Fruit fly (Drosophila melanogaster) whole organism, embryonic: Measurements from ENCODE around the gene CG15330.
A peak's percentile ranks its signal among the peaks of the same experiment; 100 is the strongest.

Experiments
- Aef1 ChIP-seq: fragments of 200-800 bp; sonication (Bioruptor generic); IDR thresholded peaks from 3 replicates; pipeline ENCODE4 v1.3.6; 2022; ENCODE audit warnings: missing biosample characterization, missing genetic modification characterization
- Awh ChIP-seq: fragments of 200-800 bp; sonication (Bioruptor generic); IDR thresholded peaks from 2 replicates; pipeline ENCODE4, ENCODE4 v1.3.6; 2022; ENCODE audit warnings: missing biosample characterization, missing genetic modification characterization
- Bdp1 ChIP-seq: fragments of 200-800 bp; sonication (Bioruptor generic); optimal IDR thresholded peaks from 3 replicates; lab custom pipeline; 2016; ENCODE audit warnings: missing biosample characterization, missing genetic modification characterization
- CG10366 ChIP-seq: fragments of 200-800 bp; sonication (Bioruptor generic); IDR thresholded peaks from 2 replicates; pipeline ENCODE4 v1.3.6; 2022; ENCODE audit warnings: missing biosample characterization, missing genetic modification characterization
- CG11504 ChIP-seq: fragments of 200-800 bp; sonication (Bioruptor generic); optimal IDR thresholded peaks from 3 replicates; lab custom pipeline; 2019; ENCODE audit warnings: missing biosample characterization, mild to moderate bottlenecking, missing genetic modification characterization, moderate library complexity
- CG11696 ChIP-seq: fragments of 200-800 bp; sonication (Bioruptor generic); IDR thresholded peaks from 2 replicates; pipeline ENCODE4 v1.3.6; 2022; ENCODE audit warnings: missing biosample characterization, missing genetic modification characterization
- CG12236 ChIP-seq: fragments of 200-800 bp; sonication (Bioruptor generic); optimal IDR thresholded peaks from 2 replicates; lab custom pipeline; 2016; ENCODE audit warnings: missing biosample characterization, missing genetic modification characterization
- CG12299 ChIP-seq: fragments of 200-800 bp; sonication (Bioruptor generic); optimal IDR thresholded peaks from 2 replicates; lab custom pipeline; 2018; ENCODE audit warnings: missing biosample characterization, mild to moderate bottlenecking, missing genetic modification characterization
- CG15479 ChIP-seq: fragments of 200-800 bp; sonication (Bioruptor generic); optimal IDR thresholded peaks from 3 replicates; lab custom pipeline; 2019; ENCODE audit warnings: missing biosample characterization, mild to moderate bottlenecking, missing genetic modification characterization, moderate library complexity
- CG15696 ChIP-seq: fragments of 200-800 bp; sonication (Bioruptor generic); optimal IDR thresholded peaks from 2 replicates; lab custom pipeline; 2019; ENCODE audit warnings: missing biosample characterization, mild to moderate bottlenecking, missing genetic modification characterization, moderate library complexity
- CG16779 ChIP-seq: fragments of 200-800 bp; sonication (Bioruptor generic); IDR thresholded peaks from 2 replicates; pipeline ENCODE4 v1.3.6; 2022; ENCODE audit warnings: missing biosample characterization, missing genetic modification characterization
- CG1832 ChIP-seq: fragments of 200-800 bp; sonication (Bioruptor generic); optimal IDR thresholded peaks from 2 replicates; lab custom pipeline; 2017; ENCODE audit warnings: missing biosample characterization, mild to moderate bottlenecking, missing genetic modification characterization, inconsistent platforms
- CG2116 ChIP-seq: fragments of 200-800 bp; sonication (Bioruptor generic); optimal IDR thresholded peaks from 3 replicates; lab custom pipeline; 2018; ENCODE audit warnings: missing biosample characterization, mild to moderate bottlenecking, missing genetic modification characterization
- CG2120 ChIP-seq: fragments of 200-800 bp; sonication (Bioruptor generic); optimal IDR thresholded peaks from 3 replicates; lab custom pipeline; 2016; ENCODE audit warnings: missing biosample characterization, missing genetic modification characterization
- CG2202 ChIP-seq: fragments of 200-800 bp; sonication (Bioruptor generic); optimal IDR thresholded peaks from 2 replicates; lab custom pipeline; 2018; ENCODE audit warnings: missing biosample characterization, mild to moderate bottlenecking, missing genetic modification characterization
- CG31365 ChIP-seq: fragments of 200-800 bp; sonication (Bioruptor generic); optimal IDR thresholded peaks from 2 replicates; lab custom pipeline; 2018; ENCODE audit warnings: missing biosample characterization, mild to moderate bottlenecking, missing genetic modification characterization
- CG31441 ChIP-seq: fragments of 200-800 bp; sonication (Bioruptor generic); IDR thresholded peaks from 2 replicates; pipeline ENCODE4 v1.3.6; 2022; ENCODE audit warnings: missing biosample characterization, missing genetic modification characterization
- CG34224 ChIP-seq: fragments of 200-800 bp; sonication (Bioruptor generic); IDR thresholded peaks from 3 replicates; pipeline ENCODE4 v1.3.6; 2022; ENCODE audit warnings: missing biosample characterization, missing genetic modification characterization; ENCODE audit not compliant: partially characterized antibody
- CG34422 ChIP-seq: fragments of 200-800 bp; sonication (Bioruptor generic); IDR thresholded peaks from 3 replicates; pipeline ENCODE4 v1.3.6; 2022; ENCODE audit warnings: missing biosample characterization, missing genetic modification characterization
- CG7786 ChIP-seq: fragments of 200-800 bp; sonication (Bioruptor generic); optimal IDR thresholded peaks from 2 replicates; lab custom pipeline; 2016; ENCODE audit warnings: missing biosample characterization, missing genetic modification characterization
- CG8924 ChIP-seq: fragments of 200-800 bp; optimal IDR thresholded peaks from 3 replicates; lab custom pipeline; 2019; ENCODE audit warnings: missing biosample characterization, mild to moderate bottlenecking, missing genetic modification characterization, moderate library complexity
- Chrac-16 ChIP-seq: fragments of 200-800 bp; sonication (Bioruptor generic); optimal IDR thresholded peaks from 3 replicates; lab custom pipeline; 2016; ENCODE audit warnings: missing biosample characterization, missing genetic modification characterization
- Dfd ChIP-seq, 2 experiments: fragments of >200 bp; optimal IDR thresholded peaks; 2 replicates each; lab custom pipeline; 2017; ENCODE audit warnings: missing biosample characterization in 2 of 2, missing genetic modification characterization in 2 of 2
- Dip3 ChIP-seq: fragments of 200-800 bp; sonication (Bioruptor generic); optimal IDR thresholded peaks from 3 replicates; lab custom pipeline; 2016; ENCODE audit warnings: missing biosample characterization, missing genetic modification characterization
- Dref ChIP-seq: fragments of 200-800 bp; sonication (Bioruptor generic); IDR thresholded peaks from 2 replicates; pipeline ENCODE4 v1.3.6; 2022; ENCODE audit warnings: missing biosample characterization, missing genetic modification characterization
- Fer3 ChIP-seq: fragments of 200-800 bp; sonication (Bioruptor generic); optimal IDR thresholded peaks from 2 replicates; lab custom pipeline; 2018; ENCODE audit warnings: missing biosample characterization, mild to moderate bottlenecking, missing genetic modification characterization, moderate library complexity
- Gug ChIP-seq: fragments of 200-800 bp; sonication (Bioruptor generic); IDR thresholded peaks from 4 replicates; pipeline ENCODE4 v1.3.6; 2022; ENCODE audit warnings: missing biosample characterization, missing genetic modification characterization
- Hr78 ChIP-seq, 2 experiments: fragments of 200-800 bp in 1 of 2; fragments of >200 bp in 1 of 2; sonication (Bioruptor generic) in 1 of 2; optimal IDR thresholded peaks; 2 replicates each; lab custom pipeline; 2017 to 2019; ENCODE audit warnings: missing biosample characterization in 2 of 2, missing genetic modification characterization in 2 of 2, mild to moderate bottlenecking in 1 of 2, moderate library complexity in 1 of 2
- Jarid2 ChIP-seq: fragments of 200-800 bp; sonication (Bioruptor generic); optimal IDR thresholded peaks from 3 replicates; lab custom pipeline; 2017; ENCODE audit warnings: mild to moderate bottlenecking, missing biosample characterization, missing genetic modification reagents, missing genetic modification characterization
- Lhr ChIP-seq: fragments of 200-800 bp; sonication (Bioruptor generic); optimal IDR thresholded peaks from 3 replicates; lab custom pipeline; 2017; ENCODE audit warnings: mild to moderate bottlenecking, missing biosample characterization, missing genetic modification reagents, missing genetic modification characterization
- Poxn ChIP-seq: fragments of 200-800 bp; sonication (Bioruptor generic); IDR thresholded peaks from 2 replicates; pipeline ENCODE4 v1.3.6; 2022; ENCODE audit warnings: missing biosample characterization, missing genetic modification characterization
- Sox102F ChIP-seq: fragments of 200-800 bp; sonication (Bioruptor generic); optimal IDR thresholded peaks from 2 replicates; lab custom pipeline; 2018; ENCODE audit warnings: missing biosample characterization, mild to moderate bottlenecking, missing genetic modification characterization, moderate library complexity
- Sry-δ ChIP-seq: fragments of 200-800 bp; sonication (Bioruptor generic); optimal IDR thresholded peaks from 2 replicates; lab custom pipeline; 2016; ENCODE audit warnings: missing biosample characterization, missing genetic modification characterization
- Stat92E ChIP-seq, 3 experiments: fragments of >200 bp in 2 of 3; fragments of 200-800 bp in 1 of 3; sonication (Bioruptor generic) in 1 of 3; optimal IDR thresholded peaks; 2 replicates each; lab custom pipeline; 2017 to 2019; ENCODE audit warnings: missing biosample characterization in 3 of 3, missing genetic modification characterization in 3 of 3, mild to moderate bottlenecking in 1 of 3, moderate library complexity in 1 of 3
- ash1 ChIP-seq: fragments of 200-800 bp; sonication (Bioruptor generic); optimal IDR thresholded peaks from 2 replicates; lab custom pipeline; 2018; ENCODE audit warnings: missing biosample characterization, mild to moderate bottlenecking, missing genetic modification characterization
- bab2 ChIP-seq: fragments of 200-800 bp; sonication (Bioruptor generic); optimal IDR thresholded peaks from 2 replicates; lab custom pipeline; 2016; ENCODE audit warnings: missing biosample characterization, missing genetic modification characterization
- bcd ChIP-seq: fragments of 200-800 bp; sonication (Bioruptor generic); optimal IDR thresholded peaks from 2 replicates; lab custom pipeline; 2017; ENCODE audit warnings: missing biosample characterization, mild to moderate bottlenecking, missing genetic modification characterization
- chn ChIP-seq: fragments of 200-800 bp; sonication (Bioruptor generic); optimal IDR thresholded peaks from 2 replicates; lab custom pipeline; 2016; ENCODE audit warnings: missing biosample characterization, missing genetic modification characterization
- crp ChIP-seq, 2 experiments: fragments of 200-800 bp; sonication (Bioruptor generic); optimal IDR thresholded peaks; 2 replicates in 1 of 2; 3 replicates in 1 of 2; lab custom pipeline; 2017; ENCODE audit warnings: missing biosample characterization in 2 of 2, missing genetic modification characterization in 2 of 2, mild to moderate bottlenecking in 1 of 2, moderate library complexity in 1 of 2
- fd102C ChIP-seq: fragments of 200-800 bp; sonication (Bioruptor generic); optimal IDR thresholded peaks from 2 replicates; lab custom pipeline; 2018; ENCODE audit warnings: missing biosample characterization, mild to moderate bottlenecking, missing genetic modification characterization, moderate library complexity
- fru ChIP-seq: fragments of >200 bp; optimal IDR thresholded peaks from 2 replicates; lab custom pipeline; 2017
- kay ChIP-seq: fragments of 200-800 bp; sonication (Bioruptor generic); optimal IDR thresholded peaks from 2 replicates; lab custom pipeline; 2016; ENCODE audit warnings: missing biosample characterization, missing genetic modification characterization
- maf-S ChIP-seq: fragments of 200-800 bp; sonication (Bioruptor generic); optimal IDR thresholded peaks from 2 replicates; lab custom pipeline; 2016; ENCODE audit warnings: missing biosample characterization, missing genetic modification characterization
- mld ChIP-seq: fragments of 200-800 bp; sonication (Bioruptor generic); IDR thresholded peaks from 3 replicates; pipeline ENCODE4 v1.3.6; 2022; ENCODE audit warnings: missing biosample characterization, missing genetic modification characterization; ENCODE audit not compliant: partially characterized antibody
- nmo ChIP-seq: fragments of 200-800 bp; sonication (Bioruptor generic); optimal IDR thresholded peaks from 2 replicates; lab custom pipeline; 2018; ENCODE audit warnings: missing biosample characterization, mild to moderate bottlenecking, missing genetic modification characterization, moderate library complexity
- ranshi ChIP-seq: fragments of 200-800 bp; sonication (Bioruptor generic); IDR thresholded peaks from 2 replicates; pipeline ENCODE4 v1.3.6; 2022; ENCODE audit warnings: missing biosample characterization, missing genetic modification characterization
- sc ChIP-seq, 3 experiments: fragments of >200 bp in 2 of 3; fragments of 200-800 bp in 1 of 3; sonication (Bioruptor generic) in 1 of 3; optimal IDR thresholded peaks; 2 replicates in 2 of 3; 3 replicates in 1 of 3; lab custom pipeline; 2017; ENCODE audit warnings: mild to moderate bottlenecking in 1 of 3, missing biosample characterization in 1 of 3, missing genetic modification characterization in 1 of 3, missing genetic modification reagents in 1 of 3
- schlank ChIP-seq: fragments of 200-800 bp; sonication (Bioruptor generic); optimal IDR thresholded peaks from 2 replicates; lab custom pipeline; 2018; ENCODE audit warnings: missing biosample characterization, mild to moderate bottlenecking, missing genetic modification characterization
- tin ChIP-seq: fragments of 200-800 bp; sonication (Bioruptor generic); optimal IDR thresholded peaks from 3 replicates; lab custom pipeline; 2016; ENCODE audit warnings: missing biosample characterization, missing genetic modification characterization
- yki ChIP-seq: fragments of >200 bp; optimal IDR thresholded peaks from 3 replicates; lab custom pipeline; 2018

CG15330 gene

DNA sequence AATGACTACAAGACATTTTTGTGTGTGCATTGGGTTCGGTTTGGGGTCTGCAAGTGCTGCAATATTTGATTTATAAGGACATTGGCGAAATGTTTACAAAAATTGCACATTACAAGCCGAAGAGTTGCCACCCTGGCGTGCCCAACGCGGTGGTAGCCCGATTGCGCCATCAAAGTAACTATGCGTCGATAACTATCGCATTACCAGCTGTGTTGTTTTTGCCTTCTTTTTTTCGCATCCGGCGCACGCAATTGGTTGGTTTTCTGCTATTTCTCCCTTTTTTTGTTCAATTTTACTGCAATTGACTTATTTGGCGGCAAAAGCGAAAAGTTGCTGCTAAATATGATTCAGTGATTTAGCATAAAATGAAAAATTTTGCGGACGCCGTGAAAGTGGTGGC, 21.2 kb upstream of the CG15330 start, which contains the start of gene RpS14b (continued):
- TF ChIP-seq CG12299 (tag; lab: Kevin White, UChicago) (peak; percentile 38), CG1832 (no peak), Sox102F (GFP tag; lab: Kevin White, UChicago) (no peak), Dfd (GFP tag; optimal IDR thresholded peaks at IDR 0.05; lab: Kevin White, UChicago) (no peak), Bdp1 (GFP tag; lab: Kevin White, UChicago) (peak; percentile 22), CG8924 (tag; lab: Kevin White, UChicago) (no peak), CG7786 (peak; percentile 32), ranshi (GFP tag; lab: Robert Waterston, UW) (peak; percentile 74), Hr78 (GFP tag; optimal IDR thresholded peaks at IDR 0.05; lab: Kevin White, UChicago) (no peak), Sry-δ (GFP tag; lab: Kevin White, UChicago) (peak; percentile 74), fru (lab: Kevin White, UChicago) (no peak), Jarid2 (GFP tag; lab: Kevin White, UChicago) (peak; percentile 29), Awh (GFP tag; lab: Robert Waterston, UW) (no peak), tin (GFP tag; lab: Kevin White, UChicago) (peak; percentile 45), crp (GFP tag; optimal IDR thresholded peaks at IDR 0.05; lab: Kevin White, UChicago) (peak in 1 of 2 experiments; percentile 80), Dip3 (peak; percentile 57), CG2116 (GFP tag; lab: Kevin White, UChicago) (peak; percentile 98), CG2202 (no peak), bcd (peak; percentile 76), CG16779 (GFP tag; lab: Robert Waterston, UW) (no peak), schlank (tag; lab: Kevin White, UChicago) (peak; percentile 77), Aef1 (GFP tag; lab: Robert Waterston, UW) (peak; percentile 70), CG34422 (peak; percentile 86), CG34224 (peak; percentile 76), CG2120 (GFP tag; lab: Kevin White, UChicago) (peak; percentile 66), Dref (GFP tag; lab: Robert Waterston, UW) (peak; percentile 88), Poxn (GFP tag; lab: Robert Waterston, UW) (no peak), bab2 (GFP tag; lab: Kevin White, UChicago) (peak; percentile 48), nmo (peak; percentile 30), CG31441 (0 out of 2 replicates have a peak, but pooled peaks have one; percentile 27), Stat92E (GFP tag; optimal IDR thresholded peaks at IDR 0.05; lab: Kevin White, UChicago) (no peak), CG15696 (tag; lab: Kevin White, UChicago) (no peak), kay (GFP tag; lab: Kevin White, UChicago) (no peak), sc (optimal IDR thresholded peaks at IDR 0.05; lab: Kevin White, UChicago) (no peak), sc (GFP tag; optimal IDR thresholded peaks at IDR 0.05; lab: Kevin White, UChicago) (peak; percentile 8), Lhr (peak; percentile 51), chn (GFP tag; lab: Kevin White, UChicago) (peak; percentile 45), CG11504 (tag; lab: Kevin White, UChicago) (peak; percentile 44), mld (GFP tag; lab: Robert Waterston, UW) (peak; percentile 52; the same call in 2 of the 3 replicates), yki (lab: Kevin White, UChicago) (no peak), CG12236 (no peak), fd102C (GFP tag; lab: Kevin White, UChicago) (no peak), CG15479 (GFP tag; lab: Kevin White, UChicago) (peak; percentile 81), Gug (GFP tag; lab: Robert Waterston, UW) (peak; percentile 40; the same call in 1 of the 4 replicates), CG31365 (tag; lab: Kevin White, UChicago) (peak; percentile 41), ash1 (peak; percentile 59), Fer3 (peak; percentile 58), maf-S (GFP tag; lab: Kevin White, UChicago) (peak; percentile 30), CG11696 (GFP tag; lab: Robert Waterston, UW) (peak; percentile 35; the same call in 1 of the 2 replicates), CG10366 (GFP tag; lab: Robert Waterston, UW) (peak; percentile 58), Chrac-16 (GFP tag; lab: Kevin White, UChicago) (peak; percentile 27)
